Fruit fly (Drosophila melanogaster): ENCODE results near the gene elm.
A peak's percentile ranks its signal among the peaks of the same experiment; 100 is the strongest.

elm gene

dm6 chr3R:5658984-5659802 lies 4.5 kb upstream of the elm start (continued):
- TF ChIP-seq CG6163 (GFP tag; IDR thresholded peaks at IDR 0.05): no peak
- TF ChIP-seq fkh (GFP tag; optimal IDR thresholded peaks at IDR 0.05): no peak
- TF ChIP-seq lz (GFP tag; optimal IDR thresholded peaks at IDR 0.05): no peak
- no peak for TF ChIP-seq Hr39 (GFP tag; optimal IDR thresholded peaks at IDR 0.05)
- no peak for TF ChIP-seq CG31627 (GFP tag; optimal IDR thresholded peaks at IDR 0.05)
- TF ChIP-seq CG1621 (tag; optimal IDR thresholded peaks at IDR 0.05): peak; percentile 55
- no peak for TF ChIP-seq CG3919 (GFP tag; optimal IDR thresholded peaks at IDR 0.05)
- no peak for TF ChIP-seq OdsH (GFP tag; optimal IDR thresholded peaks at IDR 0.05)
- no peak for TF ChIP-seq CG8319 (GFP tag; optimal IDR thresholded peaks at IDR 0.05)
- TF ChIP-seq dsx (GFP tag; optimal IDR thresholded peaks at IDR 0.05; ENCODE audit: poor library complexity, severe bottlenecking): no peak
- no peak for TF ChIP-seq CG7368 (GFP tag; optimal IDR thresholded peaks at IDR 0.05)

dm6 chr3R:5653887-5654286 lies 774 bp downstream of the elm start:
- TF ChIP-seq CG6163 (GFP tag; IDR thresholded peaks at IDR 0.05) (no peak), CG34406 (GFP tag; optimal IDR thresholded peaks at IDR 0.05) (no peak), CG8632 (GFP tag; optimal IDR thresholded peaks at IDR 0.05) (no peak), Lpt (GFP tag; optimal IDR thresholded peaks at IDR 0.05) (no peak)

dm6 chr3R:5649903-5650302 lies 4.8 kb downstream of the elm start:
- no peak for TF ChIP-seq Gug (GFP tag; IDR thresholded peaks at IDR 0.05)

dm6 chr3R:5648569-5649476 lies 5.8 kb downstream of the elm start, which contains the start of the genes MTA1-like and Sec23:
MTA1-like (minus strand) TSS chr3R:5648738.
Sec23 (plus strand) TSS chr3R:5649065.
- TF ChIP-seq Ets21C (GFP tag; optimal IDR thresholded peaks at IDR 0.05) (peak; percentile 62), lz (GFP tag; optimal IDR thresholded peaks at IDR 0.05) (peak; percentile 58), Lpt (GFP tag; optimal IDR thresholded peaks at IDR 0.05) (peak; percentile 4), Blimp-1 (GFP tag; optimal IDR thresholded peaks at IDR 0.05) (no peak), spab (GFP tag; optimal IDR thresholded peaks at IDR 0.05) (no peak), CG11294 (GFP tag; IDR thresholded peaks at IDR 0.05) (0 out of 2 replicates have a peak, but pooled peaks have one; percentile 11), CG16779 (tag; optimal IDR thresholded peaks at IDR 0.05) (no peak), CG10669 (GFP tag; optimal IDR thresholded peaks at IDR 0.05) (peak; percentile 21), CG1621 (tag; optimal IDR thresholded peaks at IDR 0.05) (no peak), CG34406 (GFP tag; optimal IDR thresholded peaks at IDR 0.05) (peak; percentile 50), Sox102F (GFP tag; optimal IDR thresholded peaks at IDR 0.05) (peak; percentile 58), fkh (GFP tag; optimal IDR thresholded peaks at IDR 0.05) (peak; percentile 91), CG3032 (tag; optimal IDR thresholded peaks at IDR 0.05) (peak; percentile 54), ss (GFP tag; optimal IDR thresholded peaks at IDR 0.05) (peak; percentile 21 to 28), svp (GFP tag) (peak; percentile 88), dsx (GFP tag; optimal IDR thresholded peaks at IDR 0.05; ENCODE audit: poor library complexity, severe bottlenecking) (peak; percentile 48), Hr38 (GFP tag; optimal IDR thresholded peaks at IDR 0.05) (no peak), CG4318 (GFP tag; optimal IDR thresholded peaks at IDR 0.05) (no peak), vri (GFP tag; optimal IDR thresholded peaks at IDR 0.05) (peak; percentile 28), CG6808 (GFP tag; optimal IDR thresholded peaks at IDR 0.05) (no peak), fd59A (GFP tag; optimal IDR thresholded peaks at IDR 0.05) (peak; percentile 18), CG11902 (GFP tag; optimal IDR thresholded peaks at IDR 0.05) (peak; percentile 49), CG32006 (GFP tag; optimal IDR thresholded peaks at IDR 0.05) (peak; percentile 66), fd85E (GFP tag; optimal IDR thresholded peaks at IDR 0.05) (no peak), CG6792 (GFP tag; optimal IDR thresholded peaks at IDR 0.05) (peak; percentile 58), Hr39 (GFP tag; optimal IDR thresholded peaks at IDR 0.05) (peak; percentile 68), achi (GFP tag; optimal IDR thresholded peaks at IDR 0.05) (peak; percentile 63), CG8119 (GFP tag; IDR thresholded peaks at IDR 0.05) (no peak), CG15336 (GFP tag; IDR thresholded peaks at IDR 0.05) (no peak), Sox15 (GFP tag; optimal IDR thresholded peaks at IDR 0.05) (peak; percentile 43), CG8319 (GFP tag; optimal IDR thresholded peaks at IDR 0.05) (peak; percentile 34), cyc (GFP tag; optimal IDR thresholded peaks at IDR 0.05) (peak; percentile 51), salr (GFP tag; optimal IDR thresholded peaks at IDR 0.05) (peak; percentile 35 to 59), Eip78C (GFP tag) (peak; percentile 57), Gug (GFP tag; IDR thresholded peaks at IDR 0.05) (peak; percentile 11; the same call in 1 of the 2 replicates)
